Worm (Caenorhabditis elegans) whole organism, L4/young adult: ENCODE data around the gene C04G6.2.

Experiments used
- dao-5 ChIP-seq: sonication (generic microtip); optimal IDR thresholded peaks from 2 replicates; lab custom pipeline; 2016; ENCODE audit warnings: missing genotype, missing genetic modification characterization, moderate library complexity, missing compliant biosample characterization
- him-1 ChIP-seq: sonication (generic microtip); optimal IDR thresholded peaks from 2 replicates; lab custom pipeline; 2016; ENCODE audit warnings: missing genotype, missing genetic modification reagents, missing genetic modification characterization, missing compliant biosample characterization

DNA sequence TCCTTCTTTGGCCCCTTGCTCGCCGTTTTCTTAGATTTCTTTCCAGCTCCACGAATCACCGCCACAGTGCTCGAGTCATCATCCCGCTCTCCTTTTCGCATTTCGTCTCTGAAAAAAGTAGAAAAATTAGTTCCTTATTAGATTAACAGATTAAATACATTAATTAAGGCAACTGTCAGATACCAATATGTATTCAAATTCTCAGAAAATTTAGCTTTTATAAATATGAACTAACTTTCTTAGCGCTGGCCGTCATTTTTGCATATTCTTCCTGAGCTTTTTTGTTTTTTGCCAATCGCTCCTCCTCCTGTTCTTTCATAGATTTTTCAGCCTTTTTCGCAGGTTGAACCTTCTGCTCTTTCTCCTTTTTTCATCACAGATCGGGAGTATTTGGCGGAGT lies 6.6 kb downstream of the C04G6.2 start, which contains the start of gene C04G6.6:
- no peak for TF ChIP-seq him-1 (tag; lab: Kevin White, UChicago)
- no peak for TF ChIP-seq dao-5 (tag; lab: Kevin White, UChicago)
